Worm (Caenorhabditis elegans) whole organism, midembryonic: ENCODE data around the gene Y17D7B.10.
"Not testable (repeated sequence)": the region's sequence is repeated elsewhere in the genome, so short reads cannot be mapped to it uniquely, and the experiment has no call there.

ENCODE experiments used
- T22C8.4 ChIP-seq: fragments of 200-800 bp; sonication (Bioruptor generic); IDR thresholded peaks from 2 replicates; pipeline ENCODE4 v1.3.6; 2022; ENCODE audit warnings: missing genetic modification characterization, missing compliant biosample characterization
- cog-1 ChIP-seq: sonication (generic microtip); optimal IDR thresholded peaks from 2 replicates; lab custom pipeline; 2016; ENCODE audit warnings: missing genetic modification characterization, missing compliant biosample characterization
- flt-1 ChIP-seq: fragments of 200-800 bp; sonication (Bioruptor generic); IDR thresholded peaks from 2 replicates; pipeline ENCODE4 v1.3.6; 2022; ENCODE audit warnings: missing genetic modification characterization, missing compliant biosample characterization
- klf-2 ChIP-seq: fragments of 200-800 bp; sonication (Bioruptor generic); conservative IDR thresholded peaks from 2 replicates; pipeline ENCODE4 v1.3.6; 2022; ENCODE audit warnings: missing genetic modification reagents, missing genetic modification characterization, missing compliant biosample characterization
- med-1 ChIP-seq: sonication (generic microtip); optimal IDR thresholded peaks from 2 replicates; lab custom pipeline; 2017; ENCODE audit warnings: missing genetic modification characterization, mild to moderate bottlenecking, missing compliant biosample characterization, antibody characterized with exemption, missing genetic modification reagents; ENCODE audit not compliant: insufficient read depth
- ref-1 ChIP-seq: fragments of 200-800 bp; sonication (Bioruptor generic); conservative IDR thresholded peaks from 2 replicates; pipeline ENCODE4 v1.3.6; 2022; ENCODE audit warnings: missing genetic modification reagents, missing genetic modification characterization, missing compliant biosample characterization
- tab-1 ChIP-seq: fragments of 200-800 bp; sonication (Bioruptor generic); IDR thresholded peaks from 2 replicates; pipeline ENCODE4 v1.3.6; 2022; ENCODE audit warnings: missing genetic modification characterization, missing compliant biosample characterization
- ztf-23 ChIP-seq: fragments of 200-800 bp; sonication (Bioruptor generic); IDR thresholded peaks from 2 replicates; pipeline ENCODE4 v1.3.6; 2022; ENCODE audit warnings: missing genetic modification reagents, missing genetic modification characterization, missing compliant biosample characterization
- ztf-29 ChIP-seq: fragments of 200-800 bp; sonication (Bioruptor generic); IDR thresholded peaks from 2 replicates; pipeline ENCODE4 v1.3.6; 2022; ENCODE audit warnings: missing genetic modification reagents, missing genetic modification characterization, missing compliant biosample characterization

Y17D7B.10 gene

ce11 chrV:18783474-18783873, at the start of gene Y17D7B.10:
Y17D7B.10 (plus strand) TSS chrV:18783716.
- TF ChIP-seq flt-1 (GFP tag; lab: Robert Waterston, UW): no peak

DNA sequence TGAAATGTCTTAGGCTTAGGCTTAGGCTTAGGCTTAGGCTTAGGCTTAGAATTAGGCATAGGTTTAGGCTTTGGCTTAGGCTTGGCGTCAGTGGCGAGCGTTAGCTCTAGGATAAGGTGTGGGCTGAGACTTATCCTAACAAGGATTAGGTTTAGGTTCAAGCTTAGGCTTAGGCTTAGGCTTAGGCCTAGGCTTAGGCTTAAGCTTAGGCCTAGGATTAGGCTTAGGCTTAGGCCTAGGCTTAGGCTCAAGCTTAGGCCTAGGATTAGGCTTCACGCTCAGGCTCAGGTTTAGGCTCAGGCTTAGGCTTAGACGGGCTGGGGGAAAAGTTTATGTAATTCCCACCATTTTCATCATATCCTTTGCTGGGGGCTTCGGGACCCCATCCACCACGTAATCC, 49.6 kb upstream of the Y17D7B.10 start:
- TF ChIP-seq med-1 (GFP tag; lab: Kevin White, UChicago): no peak
- no peak for TF ChIP-seq ztf-29
- TF ChIP-seq ztf-23: no peak
- no peak for TF ChIP-seq ref-1 (GFP tag; lab: Robert Waterston, UW)
- no peak for TF ChIP-seq cog-1
- no peak for TF ChIP-seq klf-2 (GFP tag; lab: Robert Waterston, UW)
- no peak for TF ChIP-seq flt-1 (GFP tag; lab: Robert Waterston, UW)
- TF ChIP-seq T22C8.4 (GFP tag; lab: Robert Waterston, UW): no peak
- no peak for TF ChIP-seq tab-1 (GFP tag; lab: Robert Waterston, UW)

- TF ChIP-seq tab-1 (GFP tag; lab: Robert Waterston, UW) (no peak), T22C8.4 (GFP tag; lab: Robert Waterston, UW) (no peak), klf-2 (GFP tag; lab: Robert Waterston, UW) (no peak), ztf-23 (no peak), cog-1 (no peak), ztf-29 (no peak), ref-1 (GFP tag; lab: Robert Waterston, UW) (no peak), flt-1 (GFP tag; lab: Robert Waterston, UW) (no peak), med-1 (GFP tag; lab: Kevin White, UChicago) (no peak)
Measured at ce11 chrV:18734381-18734780, 49.1 kb upstream of the Y17D7B.10 start, which contains the start of gene scl-20. scl-20 (minus strand) TSS chrV:18734481.

DNA sequence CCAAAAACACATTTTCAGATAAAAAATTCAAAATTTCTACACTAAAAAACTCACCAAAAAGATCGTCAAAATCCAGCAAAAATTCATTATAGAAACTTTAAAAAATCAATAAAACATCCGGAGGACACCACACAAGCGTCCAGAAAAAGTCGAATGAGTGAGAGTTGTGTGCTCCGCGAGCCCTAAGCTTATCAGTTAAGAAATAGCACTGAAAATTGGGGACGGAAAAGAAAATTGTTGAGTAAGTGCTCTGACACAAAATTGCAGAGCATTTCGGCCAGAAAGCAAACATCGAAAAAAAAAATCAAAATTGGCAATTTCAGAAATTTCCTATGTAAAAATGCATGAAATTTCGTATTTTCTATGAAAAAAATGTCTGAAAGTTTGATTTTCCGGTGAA, 45.9 kb upstream of the Y17D7B.10 start:
- TF ChIP-seq klf-2 (GFP tag; lab: Robert Waterston, UW): no peak
- no peak for TF ChIP-seq cog-1
- TF ChIP-seq ztf-23: no peak
- TF ChIP-seq T22C8.4 (GFP tag; lab: Robert Waterston, UW): no peak
- TF ChIP-seq flt-1 (GFP tag; lab: Robert Waterston, UW): no peak
- TF ChIP-seq ztf-29: no peak
- no peak for TF ChIP-seq med-1 (GFP tag; lab: Kevin White, UChicago)

DNA sequence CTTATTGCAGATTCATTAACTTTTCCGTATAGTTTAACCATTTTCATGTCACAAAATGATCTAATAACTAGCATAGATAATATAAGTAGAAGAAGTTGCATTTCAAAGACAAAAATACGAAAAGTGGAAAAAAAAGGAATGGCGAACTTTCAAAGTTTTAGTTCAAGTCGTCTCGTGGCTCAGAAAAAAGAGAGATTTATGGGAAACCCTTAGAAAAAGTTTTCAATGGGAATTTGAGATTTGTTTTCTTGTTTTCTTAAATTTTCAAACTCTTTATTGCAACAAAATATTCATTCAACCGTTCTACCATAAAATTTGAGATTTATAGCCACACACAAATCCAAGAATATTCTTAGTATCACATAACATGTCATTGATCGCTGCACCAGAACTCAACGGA, 41.4 kb upstream of the Y17D7B.10 start, which contains the start of gene clec-250:
clec-250 (minus strand) TSS at position 101 of the 400 bp plus-strand sequence.
- TF ChIP-seq tab-1 (GFP tag; lab: Robert Waterston, UW) (no peak), ztf-29 (no peak), med-1 (GFP tag; lab: Kevin White, UChicago) (no peak)

- TF ChIP-seq tab-1 (GFP tag; lab: Robert Waterston, UW) (no peak), cog-1 (no peak)
Measured at ce11 chrV:18746937-18747660, 36.4 kb upstream of the Y17D7B.10 start, which contains the start of gene clec-251. clec-251 (minus strand) TSS chrV:18746987.

- TF ChIP-seq T22C8.4 (GFP tag; lab: Robert Waterston, UW): no peak
- TF ChIP-seq ref-1 (GFP tag; lab: Robert Waterston, UW): no peak
- TF ChIP-seq cog-1: no peak
- TF ChIP-seq klf-2 (GFP tag; lab: Robert Waterston, UW): no peak
- no peak for TF ChIP-seq ztf-23
- no peak for TF ChIP-seq flt-1 (GFP tag; lab: Robert Waterston, UW)
- TF ChIP-seq ztf-29: no peak
Measured at ce11 chrV:18748726-18749125, 34.8 kb upstream of the Y17D7B.10 start, which contains the start of gene clec-252. clec-252 (minus strand) TSS chrV:18748826.

DNA sequence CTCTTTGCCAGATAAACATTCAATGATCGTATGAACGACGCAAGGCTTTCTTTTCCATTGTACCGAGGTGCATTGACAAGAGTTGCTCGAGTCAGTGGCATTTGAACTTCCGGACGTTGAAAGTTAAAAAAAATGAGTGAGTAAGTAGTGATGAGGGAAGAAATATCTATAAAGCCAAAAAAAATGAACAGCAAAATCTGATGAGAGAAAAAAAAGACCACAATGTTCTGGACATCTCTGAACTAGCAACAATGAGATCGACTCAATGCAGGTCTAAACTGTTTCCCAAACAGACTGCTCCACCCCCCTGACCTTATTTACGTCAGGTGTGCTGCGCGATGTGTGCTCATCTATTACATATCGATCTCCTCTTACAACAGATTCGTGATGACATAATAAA, 33.1 kb upstream of the Y17D7B.10 start, which contains the start of the genes F11D11.21 and F11D11.12:
F11D11.21 (minus strand) TSS at position 101 of the 400 bp plus-strand sequence.
F11D11.12 (minus strand) TSS at position 238 of the 400 bp plus-strand sequence.
- TF ChIP-seq tab-1 (GFP tag; lab: Robert Waterston, UW) (no peak), ref-1 (GFP tag; lab: Robert Waterston, UW) (no peak), T22C8.4 (GFP tag; lab: Robert Waterston, UW) (no peak), flt-1 (GFP tag; lab: Robert Waterston, UW) (no peak), ztf-23 (0 out of 2 replicates have a peak, but pooled peaks have one; percentile 6), cog-1 (no peak)

- TF ChIP-seq tab-1 (GFP tag; lab: Robert Waterston, UW) (no peak), flt-1 (GFP tag; lab: Robert Waterston, UW) (no peak), ztf-23 (no peak), klf-2 (GFP tag; lab: Robert Waterston, UW) (no peak), ref-1 (GFP tag; lab: Robert Waterston, UW) (no peak), med-1 (GFP tag; lab: Kevin White, UChicago) (no peak), ztf-29 (no peak), cog-1 (no peak), T22C8.4 (GFP tag; lab: Robert Waterston, UW) (no peak)
Measured at ce11 chrV:18753036-18753435, 30.5 kb upstream of the Y17D7B.10 start, which contains the start of gene F11D11.6. F11D11.6 (minus strand) TSS chrV:18753136.

- not testable (repeated sequence) for TF ChIP-seq klf-2 (GFP tag; lab: Robert Waterston, UW); tab-1 (GFP tag; lab: Robert Waterston, UW); ztf-23
Measured at ce11 chrV:18754328-18754727, 29.2 kb upstream of the Y17D7B.10 start, which contains the start of gene clec-254. clec-254 (minus strand) TSS chrV:18754428.
